In genomic region chr3L:15508233-15508632, dm6 we compare ENCODE assay signal across 1 fruit fly cellular context.
TF ChIP-seq lines count a peak whose summit lies in the region.

CG7841 (minus strand) TSS chr3L:15508252.

TF ChIP-seq in whole organism, embryonic, 481 proteins besides CTCF, POLR2A, EP300 and RAD21 (continued from another document):
- no peak for TF ChIP-seq pan (optimal IDR thresholded peaks at IDR 0.05; lab: Kevin White, UChicago)
- peak in 1 of 2 experiments; percentile 97 for TF ChIP-seq pan (GFP tag; optimal IDR thresholded peaks at IDR 0.05 in 1 of 2, IDR thresholded peaks at IDR 0.05 in 1 of 2)
- TF ChIP-seq Hey (tag; optimal IDR thresholded peaks at IDR 0.05; lab: Kevin White, UChicago) = peak; percentile 94
- peak; percentile 99 for TF ChIP-seq CG10979 (tag; optimal IDR thresholded peaks at IDR 0.05; lab: Kevin White, UChicago)
- TF ChIP-seq CG14860 (GFP tag; IDR thresholded peaks at IDR 0.05; lab: Robert Waterston, UW; ENCODE audit: partially characterized antibody) = no peak
- TF ChIP-seq pzg (GFP tag; optimal IDR thresholded peaks at IDR 0.05; lab: Kevin White, UChicago) = peak; percentile 53
- no peak for TF ChIP-seq Hr39 (optimal IDR thresholded peaks at IDR 0.05; lab: Kevin White, UChicago)
- peak; percentile 97 for TF ChIP-seq oc (tag; optimal IDR thresholded peaks at IDR 0.05; lab: Kevin White, UChicago)
- peak; percentile 95 for TF ChIP-seq Ssrp (tag; optimal IDR thresholded peaks at IDR 0.05; lab: Kevin White, UChicago)
- TF ChIP-seq dati (GFP tag; IDR thresholded peaks at IDR 0.05; lab: Robert Waterston, UW) = peak; percentile 87; the same call in 1 of the 2 replicates
- TF ChIP-seq E2f2 (GFP tag; IDR thresholded peaks at IDR 0.05; lab: Robert Waterston, UW) = peak; percentile 91
- TF ChIP-seq Bdp1 (GFP tag; optimal IDR thresholded peaks at IDR 0.05; lab: Kevin White, UChicago) = peak; percentile 93
- TF ChIP-seq Deaf1 (tag; optimal IDR thresholded peaks at IDR 0.05; lab: Kevin White, UChicago) = peak; percentile 87
- TF ChIP-seq fru (optimal IDR thresholded peaks at IDR 0.05; lab: Kevin White, UChicago) = no peak
- TF ChIP-seq CG12219 (GFP tag; optimal IDR thresholded peaks at IDR 0.05; lab: Kevin White, UChicago) = peak; percentile 99
- TF ChIP-seq CG7839 (tag; optimal IDR thresholded peaks at IDR 0.05; lab: Kevin White, UChicago) = peak; percentile 98
- peak; percentile 88 for TF ChIP-seq al (GFP tag; IDR thresholded peaks at IDR 0.05; lab: Robert Waterston, UW)
- TF ChIP-seq tna (GFP tag; IDR thresholded peaks at IDR 0.05; lab: Robert Waterston, UW; ENCODE audit: partially characterized antibody) = no peak
- TF ChIP-seq yki (optimal IDR thresholded peaks at IDR 0.05; lab: Kevin White, UChicago) = peak; percentile 51
- peak; percentile 95 for TF ChIP-seq CG3407 (GFP tag; optimal IDR thresholded peaks at IDR 0.05; lab: Kevin White, UChicago)
- TF ChIP-seq luna (GFP tag; optimal IDR thresholded peaks at IDR 0.05; lab: Kevin White, UChicago) = peak; percentile 84
- peak; percentile 97 for TF ChIP-seq CG1603 (tag; optimal IDR thresholded peaks at IDR 0.05; lab: Kevin White, UChicago)
- peak; percentile 96 for TF ChIP-seq shn (GFP tag; optimal IDR thresholded peaks at IDR 0.05; lab: Kevin White, UChicago)
- peak; percentile 95 for TF ChIP-seq wek (GFP tag; optimal IDR thresholded peaks at IDR 0.05; lab: Kevin White, UChicago)
- peak; percentile 86 for TF ChIP-seq ab (GFP tag; optimal IDR thresholded peaks at IDR 0.05; lab: Kevin White, UChicago)
- peak; percentile 96 for TF ChIP-seq CG6254 (GFP tag; optimal IDR thresholded peaks at IDR 0.05; lab: Kevin White, UChicago)
- TF ChIP-seq tgo (GFP tag; IDR thresholded peaks at IDR 0.05; lab: Robert Waterston, UW) = peak; percentile 95
- peak; percentile 95 for TF ChIP-seq Antp (GFP tag; optimal IDR thresholded peaks at IDR 0.05; lab: Kevin White, UChicago)
- TF ChIP-seq unpg (GFP tag; optimal IDR thresholded peaks at IDR 0.05; lab: Kevin White, UChicago) = peak; percentile 99
- peak; percentile 97 for TF ChIP-seq run (tag; optimal IDR thresholded peaks at IDR 0.05; lab: Kevin White, UChicago)
- peak; percentile 92 for TF ChIP-seq ewg (GFP tag; optimal IDR thresholded peaks at IDR 0.05; lab: Kevin White, UChicago)
- peak; percentile 99 for TF ChIP-seq CG8924 (tag; optimal IDR thresholded peaks at IDR 0.05; lab: Kevin White, UChicago)
- peak; percentile 98 for TF ChIP-seq HHEX (GFP tag; optimal IDR thresholded peaks at IDR 0.05; lab: Kevin White, UChicago)
- TF ChIP-seq CG3281 (GFP tag; optimal IDR thresholded peaks at IDR 0.05; lab: Kevin White, UChicago) = peak; percentile 99
- TF ChIP-seq CG17359 (tag; optimal IDR thresholded peaks at IDR 0.05; lab: Kevin White, UChicago) = peak; percentile 98
- TF ChIP-seq B-H2 (GFP tag; optimal IDR thresholded peaks at IDR 0.05; lab: Kevin White, UChicago) = peak; percentile 99
- peak; percentile 79; the same call in 2 of the 3 replicates for TF ChIP-seq CG11093 (GFP tag; IDR thresholded peaks at IDR 0.05; lab: Robert Waterston, UW)
- TF ChIP-seq tin (GFP tag; optimal IDR thresholded peaks at IDR 0.05; lab: Kevin White, UChicago) = peak; percentile 98
- TF ChIP-seq CG11560 (tag; IDR thresholded peaks at IDR 0.05; lab: Robert Waterston, UW) = no peak
- TF ChIP-seq Sry-δ (GFP tag; optimal IDR thresholded peaks at IDR 0.05; lab: Kevin White, UChicago) = peak; percentile 73
- no peak for TF ChIP-seq ato (GFP tag; IDR thresholded peaks at IDR 0.05; lab: Robert Waterston, UW; ENCODE audit: partially characterized antibody)
- TF ChIP-seq CG17829 (tag; optimal IDR thresholded peaks at IDR 0.05; lab: Kevin White, UChicago) = peak; percentile 99
